Worm (Caenorhabditis elegans): ENCODE results near the gene T08G5.3.

- TF ChIP-seq nhr-237 (tag; optimal IDR thresholded peaks at IDR 0.05) (no peak), lin-11 (tag; optimal IDR thresholded peaks at IDR 0.05) (no peak), blmp-1 (tag; optimal IDR thresholded peaks at IDR 0.05; ENCODE audit: insufficient read depth) (no peak), unc-62 (GFP tag; optimal IDR thresholded peaks at IDR 0.05) (no peak), gmeb-1 (tag; optimal IDR thresholded peaks at IDR 0.05) (no peak), ztf-4 (tag; optimal IDR thresholded peaks at IDR 0.05) (no peak), aly-2 (tag; optimal IDR thresholded peaks at IDR 0.05) (no peak), ceh-16 (tag; optimal IDR thresholded peaks at IDR 0.05) (no peak)
Observed at ce11 chrV:14017476-14017875, 9.8 kb downstream of the T08G5.3 start, which contains the start of gene srh-308.

All from whole organism, L2 larva.